Fruit fly (Drosophila melanogaster) whole organism, embryonic: ENCODE measurements around the gene ninaE.

Experiments used
- Asciz ChIP-seq: fragments of 200-800 bp; sonication (Bioruptor generic); optimal IDR thresholded peaks from 2 replicates; lab custom pipeline; 2017; ENCODE audit warnings: missing biosample characterization, mild to moderate bottlenecking, missing genetic modification characterization, missing genetic modification reagents
- Awh ChIP-seq: fragments of 200-800 bp; sonication (Bioruptor generic); IDR thresholded peaks from 2 replicates; pipeline ENCODE4, ENCODE4 v1.3.6; 2022; ENCODE audit warnings: missing biosample characterization, missing genetic modification characterization
- CG10267 ChIP-seq: fragments of 200-800 bp; sonication (Bioruptor generic); optimal IDR thresholded peaks from 2 replicates; lab custom pipeline; 2018; ENCODE audit warnings: missing biosample characterization, mild to moderate bottlenecking, missing genetic modification characterization, moderate library complexity
- CG10274 ChIP-seq: fragments of 200-800 bp; sonication (Bioruptor generic); optimal IDR thresholded peaks from 3 replicates; lab custom pipeline; 2017; ENCODE audit warnings: missing biosample characterization, mild to moderate bottlenecking, missing genetic modification characterization
- CG10431 ChIP-seq: fragments of 200-800 bp; sonication (Bioruptor generic); optimal IDR thresholded peaks from 3 replicates; lab custom pipeline; 2018; ENCODE audit warnings: missing biosample characterization, mild to moderate bottlenecking, missing genetic modification characterization
- CG10979 ChIP-seq: fragments of 200-800 bp; sonication (Bioruptor generic); optimal IDR thresholded peaks from 2 replicates; lab custom pipeline; 2018; ENCODE audit warnings: missing biosample characterization, mild to moderate bottlenecking, missing genetic modification characterization, moderate library complexity
- CG11085 ChIP-seq: fragments of 200-800 bp; sonication (Bioruptor generic); IDR thresholded peaks from 2 replicates; pipeline ENCODE4 v1.3.6; 2022; ENCODE audit warnings: missing biosample characterization, missing genetic modification characterization
- CG12942 ChIP-seq: fragments of 200-800 bp; sonication (Bioruptor generic); optimal IDR thresholded peaks from 3 replicates; lab custom pipeline; 2016; ENCODE audit warnings: missing biosample characterization, missing genetic modification characterization
- CG13424 ChIP-seq: fragments of 200-800 bp; sonication (Bioruptor generic); optimal IDR thresholded peaks from 2 replicates; lab custom pipeline; 2019; ENCODE audit warnings: missing biosample characterization, mild to moderate bottlenecking, missing genetic modification characterization, moderate library complexity
- CG1647 ChIP-seq: fragments of 200-800 bp; sonication (Bioruptor generic); optimal IDR thresholded peaks from 3 replicates; lab custom pipeline; 2016; ENCODE audit warnings: missing biosample characterization, missing genetic modification characterization
- CG17359 ChIP-seq: fragments of 200-800 bp; sonication (Bioruptor generic); optimal IDR thresholded peaks from 3 replicates; lab custom pipeline; 2018; ENCODE audit warnings: missing biosample characterization, mild to moderate bottlenecking, missing genetic modification characterization, moderate library complexity
- CG17568 ChIP-seq: fragments of 200-800 bp; sonication (Bioruptor generic); optimal IDR thresholded peaks from 2 replicates; lab custom pipeline; 2018; ENCODE audit warnings: missing biosample characterization, mild to moderate bottlenecking, missing genetic modification characterization, moderate library complexity
- CG17612 ChIP-seq: fragments of 200-800 bp; sonication (Bioruptor generic); IDR thresholded peaks from 2 replicates; pipeline ENCODE4 v1.3.6; 2022; ENCODE audit warnings: missing biosample characterization, missing genetic modification characterization
- CG2875 ChIP-seq: fragments of 200-800 bp; sonication (Bioruptor generic); optimal IDR thresholded peaks from 2 replicates; lab custom pipeline; 2017; ENCODE audit warnings: missing biosample characterization, mild to moderate bottlenecking, missing genetic modification characterization, missing genetic modification reagents
- CG32532 ChIP-seq: fragments of 200-800 bp; sonication (Bioruptor generic); IDR thresholded peaks from 2 replicates; pipeline ENCODE4 v1.3.6; 2022; ENCODE audit warnings: missing biosample characterization, missing genetic modification characterization
- CG4404 ChIP-seq: fragments of 200-800 bp; sonication (Bioruptor generic); IDR thresholded peaks from 2 replicates; pipeline ENCODE4 v1.3.6; 2022; ENCODE audit warnings: missing biosample characterization, missing genetic modification characterization
- CG4707 ChIP-seq: fragments of 200-800 bp; sonication (Bioruptor generic); optimal IDR thresholded peaks from 2 replicates; lab custom pipeline; 2018; ENCODE audit warnings: missing biosample characterization, mild to moderate bottlenecking, missing genetic modification characterization, moderate library complexity
- CG6791 ChIP-seq: fragments of 200-800 bp; sonication (Bioruptor generic); IDR thresholded peaks from 3 replicates; pipeline ENCODE4 v1.3.6; 2022; ENCODE audit warnings: missing biosample characterization, missing genetic modification characterization; ENCODE audit not compliant: partially characterized antibody
- CG6813 ChIP-seq: fragments of 200-800 bp; sonication (Bioruptor generic); optimal IDR thresholded peaks from 2 replicates; lab custom pipeline; 2017; ENCODE audit warnings: missing biosample characterization, missing genetic modification characterization, mild to moderate bottlenecking, moderate library complexity, missing genetic modification reagents
- CG7357 ChIP-seq: fragments of 200-800 bp; sonication (Bioruptor generic); IDR thresholded peaks from 3 replicates; pipeline ENCODE4 v1.3.6; 2022; ENCODE audit warnings: missing biosample characterization, missing genetic modification characterization
- CG7556 ChIP-seq: fragments of 200-800 bp; sonication (Bioruptor generic); optimal IDR thresholded peaks from 2 replicates; lab custom pipeline; 2017; ENCODE audit warnings: missing biosample characterization, mild to moderate bottlenecking, missing genetic modification characterization
- CG7745 ChIP-seq: fragments of 200-800 bp; sonication (Bioruptor generic); optimal IDR thresholded peaks from 2 replicates; lab custom pipeline; 2018; ENCODE audit warnings: missing biosample characterization, mild to moderate bottlenecking, missing genetic modification characterization, moderate library complexity
- Camta ChIP-seq: fragments of 200-800 bp; sonication (Bioruptor generic); optimal IDR thresholded peaks from 2 replicates; lab custom pipeline; 2016; ENCODE audit warnings: missing biosample characterization, missing genetic modification characterization
- CkIIα-i1 ChIP-seq: fragments of 200-800 bp; sonication (Bioruptor generic); IDR thresholded peaks from 2 replicates; pipeline ENCODE4 v1.3.6; 2022; ENCODE audit warnings: missing biosample characterization, missing genetic modification characterization
- Dfd ChIP-seq, 2 experiments: fragments of >200 bp; optimal IDR thresholded peaks; 2 replicates each; lab custom pipeline; 2017; ENCODE audit warnings: missing biosample characterization in 2 of 2, missing genetic modification characterization in 2 of 2
- E2f2 ChIP-seq: fragments of 200-800 bp; sonication (Bioruptor generic); IDR thresholded peaks from 2 replicates; pipeline ENCODE4 v1.3.6; 2022; ENCODE audit warnings: missing biosample characterization, missing genetic modification characterization
- Elba2 ChIP-seq: fragments of 200-800 bp; sonication (Bioruptor generic); optimal IDR thresholded peaks from 3 replicates; lab custom pipeline; 2016; ENCODE audit warnings: missing biosample characterization, missing genetic modification characterization
- Hsf ChIP-seq: fragments of 200-800 bp; sonication (Bioruptor generic); optimal IDR thresholded peaks from 3 replicates; lab custom pipeline; 2016; ENCODE audit warnings: missing biosample characterization, missing genetic modification characterization
- Mrtf ChIP-seq: fragments of 200-800 bp; sonication (Bioruptor generic); IDR thresholded peaks from 3 replicates; pipeline ENCODE4 v1.3.6; 2022; ENCODE audit warnings: missing biosample characterization, missing genetic modification characterization
- Myb ChIP-seq: fragments of 200-800 bp; sonication (Bioruptor generic); optimal IDR thresholded peaks from 2 replicates; lab custom pipeline; 2016; ENCODE audit warnings: missing biosample characterization, missing genetic modification characterization
- NC2α ChIP-seq: fragments of 200-800 bp; sonication (Bioruptor generic); optimal IDR thresholded peaks from 2 replicates; lab custom pipeline; 2016; ENCODE audit warnings: missing biosample characterization, missing genetic modification characterization
- Vsx1 ChIP-seq: fragments of 200-800 bp; sonication (Bioruptor generic); optimal IDR thresholded peaks from 2 replicates; lab custom pipeline; 2017; ENCODE audit warnings: missing biosample characterization, mild to moderate bottlenecking, missing genetic modification characterization, missing genetic modification reagents
- br ChIP-seq: fragments of >200 bp; optimal IDR thresholded peaks from 2 replicates; lab custom pipeline; 2017
- ci ChIP-seq: fragments of 200-800 bp; sonication (Bioruptor generic); IDR thresholded peaks from 3 replicates; pipeline ENCODE4 v1.3.6; 2022; ENCODE audit warnings: missing biosample characterization, missing genetic modification characterization
- crc ChIP-seq: fragments of 200-800 bp; sonication (Bioruptor generic); optimal IDR thresholded peaks from 2 replicates; lab custom pipeline; 2016; ENCODE audit warnings: missing biosample characterization, missing genetic modification characterization
- cwo ChIP-seq: fragments of 200-800 bp; sonication (Bioruptor generic); optimal IDR thresholded peaks from 3 replicates; lab custom pipeline; 2017; ENCODE audit warnings: missing biosample characterization, missing genetic modification characterization, mild to moderate bottlenecking, moderate library complexity, missing genetic modification reagents
- dati ChIP-seq: fragments of 200-800 bp; sonication (Bioruptor generic); IDR thresholded peaks from 2 replicates; pipeline ENCODE4 v1.3.6; 2022; ENCODE audit warnings: missing biosample characterization, missing genetic modification characterization
- lab ChIP-seq: fragments of 200-800 bp; sonication (Bioruptor generic); optimal IDR thresholded peaks from 3 replicates; lab custom pipeline; 2017; ENCODE audit warnings: missing biosample characterization, missing genetic modification characterization, mild to moderate bottlenecking, moderate library complexity, missing genetic modification reagents
- lilli ChIP-seq: fragments of 200-800 bp; sonication (Bioruptor generic); optimal IDR thresholded peaks from 3 replicates; lab custom pipeline; 2016; ENCODE audit warnings: missing biosample characterization, missing genetic modification characterization
- lmd ChIP-seq: fragments of 200-800 bp; sonication (Bioruptor generic); IDR thresholded peaks from 2 replicates; pipeline ENCODE4 v1.3.6; 2022; ENCODE audit warnings: missing biosample characterization, missing genetic modification characterization
- lola ChIP-seq, 3 experiments: fragments of >200 bp in 2 of 3; fragments of 200-800 bp in 1 of 3; sonication (Bioruptor generic) in 1 of 3; optimal IDR thresholded peaks; 2 replicates each; lab custom pipeline; 2017 to 2019; ENCODE audit warnings: missing biosample characterization in 3 of 3, missing genetic modification characterization in 3 of 3, mild to moderate bottlenecking in 1 of 3, moderate library complexity in 1 of 3
- luna ChIP-seq: fragments of 200-800 bp; sonication (Bioruptor generic); optimal IDR thresholded peaks from 2 replicates; lab custom pipeline; 2016; ENCODE audit warnings: missing biosample characterization, missing genetic modification characterization
- pb ChIP-seq: fragments of 200-800 bp; sonication (Bioruptor generic); optimal IDR thresholded peaks from 3 replicates; lab custom pipeline; 2016; ENCODE audit warnings: missing biosample characterization, missing genetic modification characterization
- pnt ChIP-seq: fragments of 200-800 bp; sonication (Bioruptor generic); optimal IDR thresholded peaks from 3 replicates; lab custom pipeline; 2016; ENCODE audit warnings: missing biosample characterization, missing genetic modification characterization
- rib ChIP-seq: fragments of 200-800 bp; sonication (Bioruptor generic); IDR thresholded peaks from 2 replicates; pipeline ENCODE4 v1.3.6; 2022; ENCODE audit warnings: missing biosample characterization, missing genetic modification characterization
- sisA ChIP-seq: fragments of 200-800 bp; sonication (Bioruptor generic); IDR thresholded peaks from 2 replicates; pipeline ENCODE4 v1.3.6; 2022; ENCODE audit warnings: missing biosample characterization, missing genetic modification characterization
- ssp ChIP-seq: fragments of 200-800 bp; sonication (Bioruptor generic); IDR thresholded peaks from 2 replicates; pipeline ENCODE4 v1.3.6; 2022; ENCODE audit warnings: missing biosample characterization, missing genetic modification characterization
- tio ChIP-seq: fragments of 200-800 bp; sonication (Bioruptor generic); optimal IDR thresholded peaks from 2 replicates; lab custom pipeline; 2017; ENCODE audit warnings: missing biosample characterization, missing genetic modification characterization, inconsistent platforms
- wdn ChIP-seq: fragments of 200-800 bp; sonication (Bioruptor generic); IDR thresholded peaks from 2 replicates; pipeline ENCODE4 v1.3.6; 2022; ENCODE audit warnings: missing biosample characterization, missing genetic modification characterization
- wor ChIP-seq: fragments of 200-800 bp; sonication (Bioruptor generic); IDR thresholded peaks from 2 replicates; pipeline ENCODE4 v1.3.6; 2022; ENCODE audit warnings: missing biosample characterization, missing genetic modification characterization
- zf30C ChIP-seq: fragments of 200-800 bp; sonication (Bioruptor generic); optimal IDR thresholded peaks from 3 replicates; lab custom pipeline; 2018; ENCODE audit warnings: missing biosample characterization, mild to moderate bottlenecking, missing genetic modification characterization

The ninaE gene

DNA sequence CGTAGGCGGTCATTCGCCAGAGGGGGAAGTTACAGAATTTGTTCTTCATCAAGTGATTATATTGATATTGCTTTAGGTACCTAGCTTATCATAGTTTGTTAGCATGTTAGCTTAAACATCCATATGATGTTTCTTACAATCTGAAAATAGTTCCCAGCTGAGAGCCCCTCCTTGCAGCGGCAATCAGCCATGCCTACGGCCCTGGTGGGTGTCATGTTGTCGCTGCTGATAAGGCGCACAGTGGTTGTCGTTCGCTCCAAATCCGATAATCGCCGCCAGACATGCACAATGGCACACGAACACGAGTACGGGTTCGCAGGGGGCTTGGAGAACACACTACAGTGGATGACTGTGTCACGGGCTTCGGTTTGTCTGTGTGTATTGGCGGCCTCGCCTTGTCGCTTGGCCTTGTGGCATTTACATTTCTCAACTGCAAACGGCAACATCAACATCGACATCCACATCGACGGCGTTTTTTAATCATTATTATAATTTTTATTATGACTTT is 18.0 kb upstream of the ninaE start (continued):
- TF ChIP-seq CG10267 (tag; lab: Kevin White, UChicago): peak; percentile 44
- peak; percentile 75 for TF ChIP-seq CG1647 (GFP tag; lab: Kevin White, UChicago)
- TF ChIP-seq pb (GFP tag; lab: Kevin White, UChicago): peak; percentile 63
- TF ChIP-seq NC2α (GFP tag; lab: Kevin White, UChicago): peak; percentile 28
- peak; percentile 91 for TF ChIP-seq CG32532
- peak; percentile 64 for TF ChIP-seq crc (GFP tag; lab: Kevin White, UChicago)
- peak; percentile 61 for TF ChIP-seq CG17568 (GFP tag; lab: Kevin White, UChicago)
- TF ChIP-seq lab: peak; percentile 92
- no peak for TF ChIP-seq Elba2 (GFP tag; lab: Kevin White, UChicago)
- no peak for TF ChIP-seq CkIIα-i1 (GFP tag; lab: Robert Waterston, UW)
- peak; percentile 83 for TF ChIP-seq Mrtf (GFP tag; lab: Robert Waterston, UW)
- peak; percentile 69 for TF ChIP-seq CG7556 (GFP tag; lab: Kevin White, UChicago)
- TF ChIP-seq Vsx1 (GFP tag; lab: Kevin White, UChicago): peak; percentile 23
- peak; percentile 73 for TF ChIP-seq sisA (GFP tag; lab: Robert Waterston, UW)
- TF ChIP-seq E2f2: peak; percentile 58
- TF ChIP-seq wdn: peak; percentile 79
- peak; percentile 34; the same call in 1 of the 3 replicates for TF ChIP-seq CG7357 (GFP tag; lab: Robert Waterston, UW)
- peak; percentile 81 for TF ChIP-seq Hsf (GFP tag; lab: Kevin White, UChicago)
- peak; percentile 66 for TF ChIP-seq CG4404
- TF ChIP-seq CG6813 (GFP tag; lab: Kevin White, UChicago): peak; percentile 66
- TF ChIP-seq lola (GFP tag; optimal IDR thresholded peaks at IDR 0.05; lab: Kevin White, UChicago): peak in 1 of 3 experiments; percentile 38
- TF ChIP-seq CG4707 (GFP tag; lab: Kevin White, UChicago): peak; percentile 98
- TF ChIP-seq pnt (GFP tag; lab: Kevin White, UChicago): peak; percentile 64
- TF ChIP-seq zf30C (GFP tag; lab: Kevin White, UChicago): no peak
- peak; percentile 78 for TF ChIP-seq CG13424 (tag; lab: Kevin White, UChicago)
- TF ChIP-seq Myb (GFP tag; lab: Kevin White, UChicago): peak; percentile 71
- TF ChIP-seq luna (GFP tag; lab: Kevin White, UChicago): no peak
- no peak for TF ChIP-seq CG17612 (GFP tag; lab: Robert Waterston, UW)
- TF ChIP-seq CG10274 (GFP tag; lab: Kevin White, UChicago): peak; percentile 65
- peak; percentile 85 for TF ChIP-seq cwo (GFP tag; lab: Kevin White, UChicago)
- peak; percentile 77 for TF ChIP-seq CG17359
- TF ChIP-seq Camta: peak; percentile 66
- 0 out of 2 replicates have a peak, but pooled peaks have one; percentile 10 for TF ChIP-seq dati (GFP tag; lab: Robert Waterston, UW)
- TF ChIP-seq Awh (GFP tag; lab: Robert Waterston, UW): peak; percentile 74; the same call in 1 of the 2 replicates
- TF ChIP-seq Asciz (GFP tag; lab: Kevin White, UChicago): peak; percentile 50
- TF ChIP-seq CG11085 (GFP tag; lab: Robert Waterston, UW): no peak
- TF ChIP-seq tio: peak; percentile 61
- TF ChIP-seq CG7745 (tag; lab: Kevin White, UChicago): no peak
- TF ChIP-seq CG6791 (GFP tag; lab: Robert Waterston, UW): no peak
- peak; percentile 52 for TF ChIP-seq ssp
- TF ChIP-seq lmd (GFP tag; lab: Robert Waterston, UW): peak; percentile 89
- peak; percentile 50 for TF ChIP-seq CG2875 (GFP tag; lab: Kevin White, UChicago)
- TF ChIP-seq CG10979 (tag; lab: Kevin White, UChicago): peak; percentile 62
- TF ChIP-seq Dfd (GFP tag; optimal IDR thresholded peaks at IDR 0.05; lab: Kevin White, UChicago): no peak
- TF ChIP-seq CG10431 (GFP tag; lab: Kevin White, UChicago): no peak
- peak; percentile 73 for TF ChIP-seq rib (GFP tag; lab: Robert Waterston, UW)
- TF ChIP-seq lilli (GFP tag; lab: Kevin White, UChicago): peak; percentile 91
- TF ChIP-seq ci (GFP tag; lab: Robert Waterston, UW): peak; percentile 90
- TF ChIP-seq wor (GFP tag; lab: Robert Waterston, UW): peak; percentile 44; the same call in 1 of the 2 replicates
- peak; percentile 65 for TF ChIP-seq CG12942 (GFP tag; lab: Kevin White, UChicago)
- no peak for TF ChIP-seq br (lab: Kevin White, UChicago)
